Worm (Caenorhabditis elegans): ENCODE results near the gene mrps-17.

- TF ChIP-seq nhr-6 (tag; optimal IDR thresholded peaks at IDR 0.05) = no peak
- TF ChIP-seq nhr-77 (tag; optimal IDR thresholded peaks at IDR 0.05) = no peak
These were observed 1.3 kb upstream of the mrps-17 start, which contains the start of gene vps-16 for ce11 chrIII:6432939-6433338.
